Worm (Caenorhabditis elegans) whole organism, L4/young adult: ENCODE data around the gene srx-26.

Experiments used
- W03F9.2 ChIP-seq: fragments of 150-350 bp; optimal IDR thresholded peaks from 2 replicates; lab custom pipeline; 2014; ENCODE audit warnings: missing biosample characterization, missing genetic modification characterization
- dao-5 ChIP-seq: sonication (generic microtip); optimal IDR thresholded peaks from 2 replicates; lab custom pipeline; 2016; ENCODE audit warnings: missing genotype, missing genetic modification characterization, moderate library complexity, missing compliant biosample characterization
- him-1 ChIP-seq: sonication (generic microtip); optimal IDR thresholded peaks from 2 replicates; lab custom pipeline; 2016; ENCODE audit warnings: missing genotype, missing genetic modification reagents, missing genetic modification characterization, missing compliant biosample characterization

Gene srx-26

DNA sequence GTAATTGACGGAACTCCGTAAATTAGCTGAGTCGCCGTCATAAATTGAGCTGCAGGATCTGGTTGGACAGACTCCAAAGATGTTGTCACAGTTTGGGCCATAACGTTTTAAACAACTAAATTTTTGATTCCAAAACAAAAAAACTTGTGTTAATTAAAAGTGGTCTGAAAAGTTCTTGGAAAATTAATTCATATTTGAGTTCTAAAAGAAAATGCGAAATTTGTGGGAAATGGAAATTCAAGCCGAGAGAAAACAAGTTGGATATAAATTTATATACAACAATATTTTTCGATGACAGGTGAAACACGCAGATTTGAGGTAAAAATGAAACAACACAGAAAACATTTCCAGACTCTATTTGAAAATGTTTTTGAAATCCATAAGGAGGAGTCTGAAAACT, 27.7 kb downstream of the srx-26 start, which contains the start of gene srg-59:
TSS of gene srg-59 (minus strand) at position 101 of the 400 bp plus-strand sequence.
- no peak for TF ChIP-seq dao-5 (tag; lab: Kevin White, UChicago)
- no peak for TF ChIP-seq him-1 (tag; lab: Kevin White, UChicago)
- no peak for TF ChIP-seq W03F9.2 (tag; lab: Kevin White, UChicago)

DNA sequence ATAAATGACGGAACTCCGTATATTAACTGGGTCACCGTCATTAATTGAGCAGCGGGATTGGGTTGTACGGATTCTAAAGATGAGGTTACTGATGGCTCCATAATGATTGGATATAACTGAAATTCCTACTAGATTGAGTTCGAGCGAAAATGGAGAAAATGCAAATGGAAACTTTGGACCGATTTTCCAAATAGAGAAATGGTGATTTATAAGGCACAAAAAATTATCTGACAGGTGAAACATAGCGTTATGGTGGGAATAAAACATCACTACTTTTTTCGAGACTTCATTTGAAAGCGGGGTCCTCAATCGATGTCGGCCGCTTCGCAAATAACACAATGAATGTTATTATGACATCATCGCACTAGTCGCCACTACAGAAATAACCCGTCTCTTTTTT, 30.4 kb downstream of the srx-26 start, which contains the start of gene srg-60:
TSS of gene srg-60 (minus strand) at position 101 of the 400 bp plus-strand sequence.
- no peak for TF ChIP-seq him-1 (tag; lab: Kevin White, UChicago)
- no peak for TF ChIP-seq dao-5 (tag; lab: Kevin White, UChicago)
- no peak for TF ChIP-seq W03F9.2 (tag; lab: Kevin White, UChicago)

DNA sequence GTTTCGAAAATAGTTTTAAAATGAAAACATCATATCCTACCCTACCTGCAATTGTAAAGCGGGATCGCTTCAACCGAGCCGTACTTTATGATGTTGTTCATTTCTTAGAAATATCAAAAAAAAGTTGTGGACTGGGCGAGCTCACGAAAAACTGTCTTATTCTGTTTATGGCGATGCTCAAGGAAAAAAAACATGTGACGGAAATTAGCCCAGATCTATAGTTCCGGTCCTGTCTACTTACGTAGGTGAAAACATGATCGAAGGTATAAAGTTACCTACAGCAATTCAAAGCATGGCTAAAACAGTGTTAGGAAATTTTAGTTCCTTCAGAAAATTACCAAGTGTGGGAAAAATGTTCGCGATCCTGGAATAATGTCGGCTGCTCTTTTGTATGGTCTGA, 32.1 kb downstream of the srx-26 start, which contains the start of gene srt-27:
TSS of gene srt-27 (minus strand) at position 101 of the 400 bp plus-strand sequence.
- no peak for TF ChIP-seq W03F9.2 (tag; lab: Kevin White, UChicago)
- no peak for TF ChIP-seq dao-5 (tag; lab: Kevin White, UChicago)
- no peak for TF ChIP-seq him-1 (tag; lab: Kevin White, UChicago)

ce11 chrV:2718688-2719185, 34.2 kb downstream of the srx-26 start, which contains the start of gene srt-29:
srt-29 (minus strand) TSS chrV:2719135.
- TF ChIP-seq W03F9.2 (tag; lab: Kevin White, UChicago), result no peak
- TF ChIP-seq him-1 (tag; lab: Kevin White, UChicago), result no peak
- no peak for TF ChIP-seq dao-5 (tag; lab: Kevin White, UChicago)

DNA sequence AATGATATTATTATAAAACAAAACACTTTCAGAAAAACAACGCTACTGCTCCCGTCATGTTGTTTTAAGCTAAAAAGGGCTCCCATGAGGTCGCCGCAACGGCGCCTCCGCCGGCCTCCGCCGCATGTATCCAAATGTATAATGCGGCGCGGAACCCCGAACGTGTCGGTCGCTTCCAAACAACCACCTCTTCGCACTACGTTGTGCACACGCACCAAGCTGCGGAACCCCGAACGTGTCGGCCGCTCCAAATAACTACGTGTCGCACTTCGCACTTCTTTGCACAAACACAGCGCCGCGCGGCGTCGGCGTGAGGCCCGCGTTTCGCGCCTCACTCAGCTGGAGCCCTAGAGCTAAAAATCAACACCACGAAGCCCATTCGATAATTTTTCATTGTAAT, 36.0 kb downstream of the srx-26 start:
- TF ChIP-seq dao-5 (tag; lab: Kevin White, UChicago) (no peak), him-1 (tag; lab: Kevin White, UChicago) (no peak), W03F9.2 (tag; lab: Kevin White, UChicago) (no peak)

DNA sequence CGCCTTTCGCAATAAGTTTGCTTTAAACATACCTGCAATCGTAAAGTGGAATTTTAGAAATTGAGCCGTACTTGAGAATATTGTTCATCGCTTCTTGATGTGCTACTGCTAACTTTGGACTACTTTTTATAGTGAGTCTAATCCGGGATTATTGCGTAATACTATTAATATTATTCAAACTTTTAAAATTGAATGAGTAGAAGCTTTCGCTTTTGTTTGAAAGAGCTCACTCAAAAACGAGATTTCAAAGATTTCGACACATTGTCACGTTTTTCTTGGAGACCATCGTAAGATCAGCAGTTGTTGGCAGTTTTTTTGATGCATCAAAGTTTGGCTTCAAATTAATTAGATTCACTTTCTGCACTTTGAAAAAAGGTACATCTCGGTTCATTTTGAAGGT, 39.4 kb downstream of the srx-26 start, which contains the start of gene srt-28:
TSS of gene srt-28 (minus strand) at position 101 of the 400 bp plus-strand sequence.
- TF ChIP-seq him-1 (tag; lab: Kevin White, UChicago), result no peak
- TF ChIP-seq dao-5 (tag; lab: Kevin White, UChicago), result no peak
- TF ChIP-seq W03F9.2 (tag; lab: Kevin White, UChicago), result no peak

- TF ChIP-seq him-1 (tag; lab: Kevin White, UChicago) (no peak), W03F9.2 (tag; lab: Kevin White, UChicago) (no peak), dao-5 (tag; lab: Kevin White, UChicago) (no peak)
Observed at ce11 chrV:2711429-2711828, 41.5 kb downstream of the srx-26 start, which contains the start of gene C24B9.3. C24B9.3 (minus strand) TSS chrV:2711599.

ce11 chrV:2710192-2710591, 42.7 kb downstream of the srx-26 start:
- TF ChIP-seq him-1 (tag; lab: Kevin White, UChicago) (no peak), dao-5 (tag; lab: Kevin White, UChicago) (no peak), W03F9.2 (tag; lab: Kevin White, UChicago) (no peak)

- no peak for TF ChIP-seq dao-5 (tag; lab: Kevin White, UChicago)
- no peak for TF ChIP-seq W03F9.2 (tag; lab: Kevin White, UChicago)
- no peak for TF ChIP-seq him-1 (tag; lab: Kevin White, UChicago)
Observed at ce11 chrV:2706379-2706778, 46.5 kb downstream of the srx-26 start.

DNA sequence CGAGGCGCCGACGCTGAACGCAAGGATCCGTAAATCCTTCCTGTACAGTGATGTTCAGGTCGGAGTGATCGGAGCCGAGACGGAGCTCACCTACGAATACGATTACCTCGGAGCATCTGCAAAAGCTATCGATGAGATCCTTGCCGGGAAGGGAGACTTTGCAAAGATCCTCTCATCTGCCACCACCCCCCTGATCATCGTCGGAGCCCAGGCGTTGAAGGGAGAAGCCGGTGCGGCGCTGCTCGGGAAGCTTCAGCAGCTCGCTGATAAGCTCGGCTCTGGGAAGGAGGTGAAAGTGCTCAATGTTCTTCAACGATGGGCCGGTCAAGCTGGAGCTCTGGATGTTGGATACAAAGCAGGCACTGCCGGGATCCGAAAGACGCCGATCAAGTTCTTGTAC, 49.6 kb downstream of the srx-26 start:
- TF ChIP-seq dao-5 (tag; lab: Kevin White, UChicago) (no peak), W03F9.2 (tag; lab: Kevin White, UChicago) (no peak)

DNA sequence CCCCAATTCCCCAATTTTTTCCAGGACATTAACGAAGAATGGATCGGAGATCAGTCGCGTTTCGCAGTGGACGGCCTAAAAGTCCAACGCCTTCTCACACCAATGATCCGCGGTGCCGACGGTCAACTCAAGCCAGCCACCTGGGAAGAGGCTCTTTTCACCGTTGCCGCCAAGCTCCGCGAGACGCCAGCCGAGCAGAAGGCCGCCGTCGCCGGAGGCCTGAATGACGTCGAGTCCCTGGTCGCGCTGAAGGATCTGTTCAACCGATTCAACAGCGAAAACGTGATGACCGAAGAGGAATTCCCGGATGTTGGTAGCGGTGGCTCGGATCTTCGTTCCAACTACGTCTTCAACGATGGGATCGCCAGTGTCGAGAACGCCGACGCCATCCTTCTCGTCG, 50.0 kb downstream of the srx-26 start:
- TF ChIP-seq dao-5 (tag; lab: Kevin White, UChicago) (no peak), W03F9.2 (tag; lab: Kevin White, UChicago) (no peak), him-1 (tag; lab: Kevin White, UChicago) (no peak)
